Fruit fly (Drosophila melanogaster): ENCODE measurements around the gene TotM.

- TF ChIP-seq CG32121 (GFP tag; IDR thresholded peaks at IDR 0.05) = no peak
- TF ChIP-seq CG9948 (tag; optimal IDR thresholded peaks at IDR 0.05) = no peak
- no peak for TF ChIP-seq Ets98B (GFP tag; IDR thresholded peaks at IDR 0.05)
- TF ChIP-seq gl (tag; optimal IDR thresholded peaks at IDR 0.05) = peak; percentile 62
- TF ChIP-seq rn (GFP tag; IDR thresholded peaks at IDR 0.05) = no peak
- peak; percentile 6; the same call in 1 of the 3 replicates for TF ChIP-seq fd96Ca (GFP tag; IDR thresholded peaks at IDR 0.05)
- no peak for TF ChIP-seq CG14655 (GFP tag; optimal IDR thresholded peaks at IDR 0.05)
- TF ChIP-seq CG8301 (tag; optimal IDR thresholded peaks at IDR 0.05) = no peak
- no peak for TF ChIP-seq Pif1A (GFP tag; optimal IDR thresholded peaks at IDR 0.05)
- no peak for TF ChIP-seq Pif1B (GFP tag; optimal IDR thresholded peaks at IDR 0.05)
- peak; percentile 52; the same call in 1 of the 2 replicates for TF ChIP-seq CG12605 (GFP tag; IDR thresholded peaks at IDR 0.05)
Observed at dm6 chr2L:5291869-5292642, 37.6 kb upstream of the TotM start.
